Worm (Caenorhabditis elegans) whole organism, L1 larva: Measurements from ENCODE around the gene cpt-1.

Experiments used
- ama-1 ChIP-seq: fragments of 150-350 bp; optimal IDR thresholded peaks from 2 replicates; lab custom pipeline; 2014
- ceh-82 ChIP-seq, 3 experiments: fragments of 150-350 bp in 1 of 3; sonication (generic microtip) in 2 of 3; optimal IDR thresholded peaks; 2 replicates each; lab custom pipeline; 2014 to 2017; ENCODE audit warnings: missing biosample characterization in 3 of 3, missing genetic modification characterization in 3 of 3
- ceh-90 ChIP-seq: sonication (generic microtip); optimal IDR thresholded peaks from 2 replicates; lab custom pipeline; 2016; ENCODE audit warnings: missing genetic modification characterization, missing compliant biosample characterization
- efl-1 ChIP-seq, 4 experiments: fragments of 150-350 bp; optimal IDR thresholded peaks in 3 of 4; peaks in 1 of 4; 1 replicate in 1 of 4; 2 replicates in 3 of 4; lab custom pipeline; 2014; ENCODE audit warnings: missing biosample characterization in 2 of 4, missing genetic modification characterization in 2 of 4, missing genetic modification reagents in 2 of 4
- elt-2 ChIP-seq: sonication (generic microtip); optimal IDR thresholded peaks from 2 replicates; lab custom pipeline; 2016; ENCODE audit warnings: missing genetic modification characterization, mild to moderate bottlenecking, inconsistent platforms, missing compliant biosample characterization, missing genetic modification reagents
- fos-1 ChIP-seq: fragments of 150-350 bp; optimal IDR thresholded peaks from 2 replicates; lab custom pipeline; 2014; ENCODE audit warnings: missing biosample characterization, missing genetic modification characterization
- lin-15B ChIP-seq: fragments of 150-350 bp; sonication (generic microtip); optimal IDR thresholded peaks from 3 replicates; lab custom pipeline; 2014; ENCODE audit warnings: missing biosample characterization, missing genetic modification characterization
- lir-3 ChIP-seq: sonication (generic microtip); optimal IDR thresholded peaks from 2 replicates; lab custom pipeline; 2016; ENCODE audit warnings: mild to moderate bottlenecking, missing genetic modification characterization, moderate library complexity, missing compliant biosample characterization; ENCODE audit not compliant: poor library complexity
- snpc-4 ChIP-seq: fragments of 150-350 bp; optimal IDR thresholded peaks from 2 replicates; lab custom pipeline; 2014; ENCODE audit warnings: missing biosample characterization, missing genetic modification characterization
- ztf-11 ChIP-seq, 2 experiments: sonication (generic microtip); optimal IDR thresholded peaks; 2 replicates each; lab custom pipeline; 2016 to 2017; ENCODE audit warnings: missing genetic modification characterization in 2 of 2, missing biosample characterization in 1 of 2, missing compliant biosample characterization in 1 of 2

DNA sequence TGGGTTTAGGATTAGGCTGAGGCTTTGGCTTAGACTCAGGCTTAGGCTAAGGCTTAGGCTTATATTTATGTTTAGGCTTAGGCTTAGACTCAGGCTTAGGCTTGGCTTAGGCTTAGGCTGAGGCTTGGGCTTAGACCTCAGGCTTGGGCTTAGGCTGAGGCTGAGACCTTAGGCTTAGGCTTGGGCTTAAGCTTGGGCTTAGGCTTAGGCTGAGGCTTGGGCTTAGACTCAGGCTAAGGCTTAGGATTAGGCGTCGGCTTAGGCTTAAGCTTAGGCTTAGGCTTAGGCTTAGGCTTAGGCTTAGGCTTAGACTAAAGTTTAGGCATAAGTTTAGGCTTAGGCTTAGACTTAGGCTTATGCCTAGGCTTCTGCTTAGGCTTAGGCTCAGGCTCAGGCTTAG is 28.2 kb upstream of the cpt-1 start:
- TF ChIP-seq ztf-11 (tag; optimal IDR thresholded peaks at IDR 0.05; lab: Kevin White, UChicago) (no peak), snpc-4 (tag; lab: Kevin White, UChicago) (no peak), ceh-82 (tag; optimal IDR thresholded peaks at IDR 0.05; lab: Kevin White, UChicago) (no peak), ama-1 (lab: Kevin White, UChicago) (no peak), fos-1 (tag; lab: Kevin White, UChicago) (no peak), elt-2 (tag; lab: Kevin White, UChicago) (no peak), lir-3 (tag; lab: Kevin White, UChicago) (no peak), lin-15B (no peak), ceh-90 (tag; lab: Kevin White, UChicago) (no peak), efl-1 (optimal IDR thresholded peaks at IDR 0.05; lab: Kevin White, UChicago) (no peak), efl-1 (GFP tag; optimal IDR thresholded peaks at IDR 0.05 in 1 of 2; lab: Kevin White, UChicago) (no peak)
